ENCODE assay signal across 1 fruit fly cellular context in the genomic region with DNA sequence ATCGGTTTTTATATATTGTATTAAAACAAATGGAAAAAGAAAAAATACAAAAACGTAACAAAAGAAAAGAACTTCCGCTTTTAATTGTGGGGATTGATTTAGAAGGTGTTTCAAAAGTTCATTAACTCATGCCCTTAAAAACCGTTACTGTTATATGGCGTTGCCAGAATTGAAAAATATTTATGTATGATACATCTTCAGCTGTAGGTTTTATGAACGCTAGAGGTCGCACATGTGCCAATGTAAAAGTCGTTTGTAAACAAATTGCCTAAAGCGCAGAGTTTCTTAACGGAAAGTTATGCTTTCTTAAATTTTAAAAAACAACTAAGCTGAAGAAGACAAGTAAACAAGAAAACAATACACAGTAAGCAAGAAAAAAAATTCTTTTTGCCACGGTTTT.
TF ChIP-seq lines count a peak whose summit lies in the region.

No protein-coding gene starts in this region.

TF ChIP-seq in whole organism, embryonic, 481 proteins besides CTCF, POLR2A, EP300 and RAD21 (continued from another document and continues in another):
- no peak for TF ChIP-seq CG2120 (GFP tag; optimal IDR thresholded peaks at IDR 0.05; lab: Kevin White, UChicago)
- no peak for TF ChIP-seq CG6689 (GFP tag; IDR thresholded peaks at IDR 0.05; lab: Robert Waterston, UW)
- no peak for TF ChIP-seq CG7271 (tag; optimal IDR thresholded peaks at IDR 0.05; lab: Kevin White, UChicago)
- 0 out of 3 replicates have a peak, but pooled peaks have one; percentile 28 for TF ChIP-seq CG17361 (GFP tag; IDR thresholded peaks at IDR 0.05; lab: Robert Waterston, UW)
- TF ChIP-seq CG14710 (tag; optimal IDR thresholded peaks at IDR 0.05; lab: Kevin White, UChicago), result peak; percentile 12
- no peak for TF ChIP-seq Nf-YB (GFP tag; optimal IDR thresholded peaks at IDR 0.05; lab: Kevin White, UChicago)
- no peak for TF ChIP-seq CG18764 (GFP tag; optimal IDR thresholded peaks at IDR 0.05; lab: Kevin White, UChicago)
- no peak for TF ChIP-seq CG17328 (GFP tag; IDR thresholded peaks at IDR 0.05; lab: Robert Waterston, UW)
- TF ChIP-seq CG11456 (GFP tag; IDR thresholded peaks at IDR 0.05; lab: Robert Waterston, UW), result peak; percentile 58; the same call in 1 of the 3 replicates
- no peak for TF ChIP-seq CG43689 (GFP tag; IDR thresholded peaks at IDR 0.05; lab: Robert Waterston, UW)
- no peak for TF ChIP-seq CG13775 (GFP tag; optimal IDR thresholded peaks at IDR 0.05; lab: Kevin White, UChicago)
- TF ChIP-seq Fer3 (tag; optimal IDR thresholded peaks at IDR 0.05; lab: Kevin White, UChicago), result no peak
- no peak for TF ChIP-seq Gug (GFP tag; IDR thresholded peaks at IDR 0.05; lab: Robert Waterston, UW)
- no peak for TF ChIP-seq Hr51 (GFP tag; optimal IDR thresholded peaks at IDR 0.05; lab: Kevin White, UChicago)
- no peak for TF ChIP-seq chn (GFP tag; optimal IDR thresholded peaks at IDR 0.05; lab: Kevin White, UChicago)
- TF ChIP-seq CG12391 (tag; optimal IDR thresholded peaks at IDR 0.05; lab: Kevin White, UChicago), result peak; percentile 8
- no peak for TF ChIP-seq CG6654 (GFP tag; optimal IDR thresholded peaks at IDR 0.05; lab: Kevin White, UChicago)
- no peak for TF ChIP-seq sd (tag; optimal IDR thresholded peaks at IDR 0.05; lab: Kevin White, UChicago)
- no peak for TF ChIP-seq ems (GFP tag; optimal IDR thresholded peaks at IDR 0.05; lab: Kevin White, UChicago)
- no peak for TF ChIP-seq nau (GFP tag; optimal IDR thresholded peaks at IDR 0.05; lab: Kevin White, UChicago)
- TF ChIP-seq CG11398 (GFP tag; optimal IDR thresholded peaks at IDR 0.05; lab: Kevin White, UChicago), result no peak
- no peak for TF ChIP-seq dm (GFP tag; optimal IDR thresholded peaks at IDR 0.05; lab: Kevin White, UChicago)
- no peak for TF ChIP-seq pnt (GFP tag; optimal IDR thresholded peaks at IDR 0.05; lab: Kevin White, UChicago)
- peak; percentile 9 for TF ChIP-seq kay (GFP tag; optimal IDR thresholded peaks at IDR 0.05; lab: Kevin White, UChicago)
- peak; percentile 34; the same call in 1 of the 3 replicates for TF ChIP-seq Opbp (GFP tag; IDR thresholded peaks at IDR 0.05; lab: Robert Waterston, UW; ENCODE audit: partially characterized antibody)
- TF ChIP-seq CG2712 (tag; optimal IDR thresholded peaks at IDR 0.05; lab: Kevin White, UChicago), result peak; percentile 53
- TF ChIP-seq sug (tag; optimal IDR thresholded peaks at IDR 0.05; lab: Kevin White, UChicago), result peak; percentile 20
- no peak for TF ChIP-seq CG10431 (GFP tag; optimal IDR thresholded peaks at IDR 0.05; lab: Kevin White, UChicago)
- no peak for TF ChIP-seq CG12942 (GFP tag; optimal IDR thresholded peaks at IDR 0.05; lab: Kevin White, UChicago)
- TF ChIP-seq CG4404 (GFP tag; IDR thresholded peaks at IDR 0.05; lab: Robert Waterston, UW), result no peak
- peak; percentile 42 for TF ChIP-seq Ets97D (GFP tag; optimal IDR thresholded peaks at IDR 0.05; lab: Kevin White, UChicago)
- TF ChIP-seq gem (tag; optimal IDR thresholded peaks at IDR 0.05; lab: Kevin White, UChicago), result peak; percentile 21
- no peak for TF ChIP-seq h (optimal IDR thresholded peaks at IDR 0.05; lab: Kevin White, UChicago)
- TF ChIP-seq CG5245 (GFP tag; optimal IDR thresholded peaks at IDR 0.05; lab: Kevin White, UChicago), result no peak
- no peak for TF ChIP-seq lov (optimal IDR thresholded peaks at IDR 0.05; lab: Kevin White, UChicago)
- no peak for TF ChIP-seq lov (GFP tag; IDR thresholded peaks at IDR 0.05; lab: Robert Waterston, UW)
- no peak for TF ChIP-seq Dbx (GFP tag; IDR thresholded peaks at IDR 0.05; lab: Robert Waterston, UW)
- peak; percentile 85 for TF ChIP-seq stwl (tag; optimal IDR thresholded peaks at IDR 0.05; lab: Kevin White, UChicago)
- peak; percentile 36 for TF ChIP-seq CG3995 (GFP tag; optimal IDR thresholded peaks at IDR 0.05; lab: Kevin White, UChicago)
- TF ChIP-seq CG17829 (tag; optimal IDR thresholded peaks at IDR 0.05; lab: Kevin White, UChicago), result peak; percentile 21
- TF ChIP-seq CG10654 (GFP tag; optimal IDR thresholded peaks at IDR 0.05; lab: Kevin White, UChicago), result no peak
- TF ChIP-seq CG11085 (GFP tag; IDR thresholded peaks at IDR 0.05; lab: Robert Waterston, UW), result no peak
- TF ChIP-seq CG17359 (tag; optimal IDR thresholded peaks at IDR 0.05; lab: Kevin White, UChicago), result peak; percentile 15
- TF ChIP-seq Dp (GFP tag; optimal IDR thresholded peaks at IDR 0.05; lab: Kevin White, UChicago), result peak; percentile 29
- no peak for TF ChIP-seq Max (GFP tag; optimal IDR thresholded peaks at IDR 0.05; lab: Kevin White, UChicago)
- no peak for TF ChIP-seq NK7.1 (GFP tag; optimal IDR thresholded peaks at IDR 0.05; lab: Kevin White, UChicago)
- TF ChIP-seq Antp (GFP tag; optimal IDR thresholded peaks at IDR 0.05; lab: Kevin White, UChicago), result no peak
- no peak for TF ChIP-seq CG4424 (GFP tag; optimal IDR thresholded peaks at IDR 0.05; lab: Kevin White, UChicago)
- TF ChIP-seq Fer1 (GFP tag; optimal IDR thresholded peaks at IDR 0.05; lab: Kevin White, UChicago), result no peak
- TF ChIP-seq NC2α (GFP tag; optimal IDR thresholded peaks at IDR 0.05; lab: Kevin White, UChicago), result no peak
- TF ChIP-seq hbn (GFP tag; IDR thresholded peaks at IDR 0.05; lab: Robert Waterston, UW; ENCODE audit: partially characterized antibody), result no peak; the same call in 1 of the 2 replicates
- TF ChIP-seq corto (GFP tag; optimal IDR thresholded peaks at IDR 0.05; lab: Kevin White, UChicago), result no peak
- TF ChIP-seq CG3838 (GFP tag; optimal IDR thresholded peaks at IDR 0.05; lab: Kevin White, UChicago), result no peak
- no peak for TF ChIP-seq CG9797 (GFP tag; optimal IDR thresholded peaks at IDR 0.05; lab: Kevin White, UChicago)
- TF ChIP-seq mld (GFP tag; IDR thresholded peaks at IDR 0.05; lab: Robert Waterston, UW; ENCODE audit: partially characterized antibody), result no peak
- TF ChIP-seq Gsc (GFP tag; IDR thresholded peaks at IDR 0.05; lab: Robert Waterston, UW), result no peak
- no peak for TF ChIP-seq ac (GFP tag; optimal IDR thresholded peaks at IDR 0.05; lab: Kevin White, UChicago)
- TF ChIP-seq CG6765 (GFP tag; optimal IDR thresholded peaks at IDR 0.05; lab: Kevin White, UChicago), result no peak
- TF ChIP-seq CG33213 (GFP tag; optimal IDR thresholded peaks at IDR 0.05; lab: Kevin White, UChicago), result peak; percentile 61
- TF ChIP-seq Rfx (GFP tag; IDR thresholded peaks at IDR 0.05; lab: Robert Waterston, UW), result peak; percentile 55
- TF ChIP-seq sob (GFP tag; IDR thresholded peaks at IDR 0.05; lab: Robert Waterston, UW), result 0 out of 2 replicates have a peak, but pooled peaks have one; percentile 14
- no peak for TF ChIP-seq CG9609 (GFP tag; optimal IDR thresholded peaks at IDR 0.05; lab: Kevin White, UChicago)
- TF ChIP-seq ranshi (GFP tag; IDR thresholded peaks at IDR 0.05; lab: Robert Waterston, UW), result no peak
- no peak for TF ChIP-seq BEAF-32 (GFP tag; optimal IDR thresholded peaks at IDR 0.05; lab: Kevin White, UChicago)
- TF ChIP-seq exex (tag; optimal IDR thresholded peaks at IDR 0.05; lab: Kevin White, UChicago), result no peak
- TF ChIP-seq CG32532 (GFP tag; IDR thresholded peaks at IDR 0.05; lab: Robert Waterston, UW), result 0 out of 2 replicates have a peak, but pooled peaks have one; percentile 23
- no peak for TF ChIP-seq ro (GFP tag; IDR thresholded peaks at IDR 0.05; lab: Robert Waterston, UW)
- no peak for TF ChIP-seq HLHmδ (GFP tag; optimal IDR thresholded peaks at IDR 0.05; lab: Kevin White, UChicago)
- no peak for TF ChIP-seq odd (GFP tag; optimal IDR thresholded peaks at IDR 0.05; lab: Kevin White, UChicago)
- TF ChIP-seq en (GFP tag; optimal IDR thresholded peaks at IDR 0.05; lab: Kevin White, UChicago), result no peak
- TF ChIP-seq tap (tag; optimal IDR thresholded peaks at IDR 0.05; lab: Kevin White, UChicago), result no peak
- no peak for TF ChIP-seq wek (GFP tag; optimal IDR thresholded peaks at IDR 0.05; lab: Kevin White, UChicago)
- TF ChIP-seq Camta (GFP tag; optimal IDR thresholded peaks at IDR 0.05; lab: Kevin White, UChicago), result no peak
- TF ChIP-seq CG6254 (GFP tag; optimal IDR thresholded peaks at IDR 0.05; lab: Kevin White, UChicago), result no peak
- no peak for TF ChIP-seq MBD-R2 (GFP tag; IDR thresholded peaks at IDR 0.05; lab: Robert Waterston, UW)
- TF ChIP-seq CG15514 (GFP tag; optimal IDR thresholded peaks at IDR 0.05; lab: Kevin White, UChicago), result no peak
- TF ChIP-seq Ets65A (GFP tag; lab: Kevin White, UChicago), result no peak
- TF ChIP-seq Blimp-1 (GFP tag; optimal IDR thresholded peaks at IDR 0.05; lab: Kevin White, UChicago), result no peak
- TF ChIP-seq da (GFP tag; optimal IDR thresholded peaks at IDR 0.05; lab: Kevin White, UChicago), result no peak
- peak; percentile 1 for TF ChIP-seq phol (tag; optimal IDR thresholded peaks at IDR 0.05; lab: Kevin White, UChicago)
- TF ChIP-seq CG8924 (tag; optimal IDR thresholded peaks at IDR 0.05; lab: Kevin White, UChicago), result no peak
- TF ChIP-seq Med (GFP tag; lab: Kevin White, UChicago), result peak; percentile 88
- no peak for TF ChIP-seq repo (GFP tag; optimal IDR thresholded peaks at IDR 0.05; lab: Kevin White, UChicago)
- TF ChIP-seq Dek (tag; optimal IDR thresholded peaks at IDR 0.05; lab: Kevin White, UChicago), result peak; percentile 43
- no peak for TF ChIP-seq her (GFP tag; optimal IDR thresholded peaks at IDR 0.05; lab: Kevin White, UChicago)
- TF ChIP-seq Drgx (GFP tag; IDR thresholded peaks at IDR 0.05; lab: Robert Waterston, UW), result no peak
- no peak for TF ChIP-seq bowl (GFP tag; IDR thresholded peaks at IDR 0.05; lab: Robert Waterston, UW)
- TF ChIP-seq CG15601 (tag; optimal IDR thresholded peaks at IDR 0.05; lab: Kevin White, UChicago), result peak; percentile 32
- peak; percentile 16 for TF ChIP-seq CG7839 (tag; optimal IDR thresholded peaks at IDR 0.05; lab: Kevin White, UChicago)
- TF ChIP-seq danr (GFP tag; IDR thresholded peaks at IDR 0.05; lab: Robert Waterston, UW), result no peak
- TF ChIP-seq CG11723 (GFP tag; optimal IDR thresholded peaks at IDR 0.05; lab: Kevin White, UChicago), result no peak
- no peak for TF ChIP-seq CG1529 (GFP tag; optimal IDR thresholded peaks at IDR 0.05; lab: Kevin White, UChicago)
- no peak for TF ChIP-seq CG4730 (GFP tag; IDR thresholded peaks at IDR 0.05; lab: Robert Waterston, UW)
- TF ChIP-seq Tbp (GFP tag; optimal IDR thresholded peaks at IDR 0.05; lab: Kevin White, UChicago), result no peak
- TF ChIP-seq D (optimal IDR thresholded peaks at IDR 0.05; lab: Kevin White, UChicago), result no peak
- TF ChIP-seq D (GFP tag; optimal IDR thresholded peaks at IDR 0.05; lab: Kevin White, UChicago), result no peak
- TF ChIP-seq gsb-n (tag; optimal IDR thresholded peaks at IDR 0.05; lab: Kevin White, UChicago), result no peak
- no peak for TF ChIP-seq CG15479 (GFP tag; optimal IDR thresholded peaks at IDR 0.05; lab: Kevin White, UChicago)
- peak; percentile 81 for TF ChIP-seq Lhr (GFP tag; optimal IDR thresholded peaks at IDR 0.05; lab: Kevin White, UChicago)
- TF ChIP-seq aop (GFP tag; IDR thresholded peaks at IDR 0.05; lab: Robert Waterston, UW), result no peak
- TF ChIP-seq Hmr (GFP tag; optimal IDR thresholded peaks at IDR 0.05; lab: Kevin White, UChicago), result peak; percentile 35
- TF ChIP-seq CG9437 (GFP tag; optimal IDR thresholded peaks at IDR 0.05; lab: Kevin White, UChicago), result no peak
- TF ChIP-seq CG31365 (tag; optimal IDR thresholded peaks at IDR 0.05; lab: Kevin White, UChicago), result peak; percentile 67
- no peak for TF ChIP-seq fd3F (GFP tag; optimal IDR thresholded peaks at IDR 0.05; lab: Kevin White, UChicago)
- TF ChIP-seq pita (GFP tag; optimal IDR thresholded peaks at IDR 0.05; lab: Kevin White, UChicago), result peak; percentile 22
- no peak for TF ChIP-seq Awh (GFP tag; IDR thresholded peaks at IDR 0.05; lab: Robert Waterston, UW)
- TF ChIP-seq dmrt99B (tag; optimal IDR thresholded peaks at IDR 0.05; lab: Kevin White, UChicago), result no peak
- peak; percentile 5 for TF ChIP-seq Sry-δ (GFP tag; optimal IDR thresholded peaks at IDR 0.05; lab: Kevin White, UChicago)
- no peak for TF ChIP-seq Dfd (GFP tag; optimal IDR thresholded peaks at IDR 0.05; lab: Kevin White, UChicago)
- no peak for TF ChIP-seq mirr (GFP tag; optimal IDR thresholded peaks at IDR 0.05; lab: Kevin White, UChicago)
- TF ChIP-seq nerfin-1 (tag; optimal IDR thresholded peaks at IDR 0.05; lab: Kevin White, UChicago), result no peak
- TF ChIP-seq E2f2 (GFP tag; IDR thresholded peaks at IDR 0.05; lab: Robert Waterston, UW), result 0 out of 2 replicates have a peak, but pooled peaks have one; percentile 26
- peak; percentile 95 for TF ChIP-seq Dip2 (GFP tag; IDR thresholded peaks at IDR 0.05; lab: Robert Waterston, UW)
- TF ChIP-seq CG8478 (optimal IDR thresholded peaks at IDR 0.05; lab: Kevin White, UChicago), result no peak
- no peak for TF ChIP-seq tll (GFP tag; optimal IDR thresholded peaks at IDR 0.05; lab: Kevin White, UChicago)
- peak; percentile 33 for TF ChIP-seq CG3407 (GFP tag; optimal IDR thresholded peaks at IDR 0.05; lab: Kevin White, UChicago)
- no peak for TF ChIP-seq fru (optimal IDR thresholded peaks at IDR 0.05; lab: Kevin White, UChicago)
- TF ChIP-seq CG2875 (GFP tag; optimal IDR thresholded peaks at IDR 0.05; lab: Kevin White, UChicago), result no peak
- TF ChIP-seq CG2199 (GFP tag; IDR thresholded peaks at IDR 0.05; lab: Robert Waterston, UW), result peak; percentile 90
- TF ChIP-seq HmgZ (tag; optimal IDR thresholded peaks at IDR 0.05; lab: Kevin White, UChicago), result peak; percentile 24
- peak; percentile 23 for TF ChIP-seq CG3163 (GFP tag; optimal IDR thresholded peaks at IDR 0.05; lab: Kevin White, UChicago)
- no peak for TF ChIP-seq ewg (GFP tag; optimal IDR thresholded peaks at IDR 0.05; lab: Kevin White, UChicago)
- no peak for TF ChIP-seq TFAM (GFP tag; optimal IDR thresholded peaks at IDR 0.05; lab: Kevin White, UChicago)
- TF ChIP-seq D19B (GFP tag; optimal IDR thresholded peaks at IDR 0.05; lab: Kevin White, UChicago), result no peak
- TF ChIP-seq nmo (GFP tag; optimal IDR thresholded peaks at IDR 0.05; lab: Kevin White, UChicago), result peak; percentile 27
- TF ChIP-seq CG30020 (tag; optimal IDR thresholded peaks at IDR 0.05; lab: Kevin White, UChicago), result no peak
- no peak for TF ChIP-seq YL-1 (GFP tag; optimal IDR thresholded peaks at IDR 0.05; lab: Kevin White, UChicago)
- TF ChIP-seq HmgD (GFP tag; optimal IDR thresholded peaks at IDR 0.05; lab: Kevin White, UChicago), result peak; percentile 9
- no peak for TF ChIP-seq CG30403 (GFP tag; optimal IDR thresholded peaks at IDR 0.05; lab: Kevin White, UChicago)
- TF ChIP-seq CG13287 (GFP tag; IDR thresholded peaks at IDR 0.05; lab: Robert Waterston, UW; ENCODE audit: partially characterized antibody), result peak; percentile 28; the same call in 1 of the 2 replicates
- no peak for TF ChIP-seq ara (GFP tag; IDR thresholded peaks at IDR 0.05; lab: Robert Waterston, UW)
- TF ChIP-seq inv (GFP tag; IDR thresholded peaks at IDR 0.05; lab: Robert Waterston, UW; ENCODE audit: partially characterized antibody), result no peak
- TF ChIP-seq tup (GFP tag; optimal IDR thresholded peaks at IDR 0.05; lab: Kevin White, UChicago), result no peak
